Fruit fly (Drosophila melanogaster) whole organism, embryonic: ENCODE measurements around the gene Ent3.

Experiments used
- Abd-B ChIP-seq: fragments of 200-800 bp; sonication (Bioruptor generic); optimal IDR thresholded peaks from 2 replicates; lab custom pipeline; 2018; ENCODE audit warnings: missing biosample characterization, mild to moderate bottlenecking, missing genetic modification characterization, moderate library complexity
- BEAF-32 ChIP-seq: fragments of 200-800 bp; sonication (Bioruptor generic); optimal IDR thresholded peaks from 3 replicates; lab custom pipeline; 2017; ENCODE audit warnings: missing biosample characterization, missing genetic modification characterization, mild to moderate bottlenecking, moderate library complexity, missing genetic modification reagents
- CG10979 ChIP-seq: fragments of 200-800 bp; sonication (Bioruptor generic); optimal IDR thresholded peaks from 2 replicates; lab custom pipeline; 2018; ENCODE audit warnings: missing biosample characterization, mild to moderate bottlenecking, missing genetic modification characterization, moderate library complexity
- CG11723 ChIP-seq: fragments of 200-800 bp; sonication (Bioruptor generic); optimal IDR thresholded peaks from 2 replicates; lab custom pipeline; 2017; ENCODE audit warnings: missing biosample characterization, mild to moderate bottlenecking, missing genetic modification characterization
- CG14965 ChIP-seq: fragments of 200-800 bp; sonication (Bioruptor generic); optimal IDR thresholded peaks from 2 replicates; lab custom pipeline; 2016; ENCODE audit warnings: missing biosample characterization, missing genetic modification characterization, borderline replicate concordance
- CG15601 ChIP-seq: fragments of 200-800 bp; sonication (Bioruptor generic); optimal IDR thresholded peaks from 3 replicates; lab custom pipeline; 2019; ENCODE audit warnings: missing biosample characterization, mild to moderate bottlenecking, missing genetic modification characterization, moderate library complexity
- CG15696 ChIP-seq: fragments of 200-800 bp; sonication (Bioruptor generic); optimal IDR thresholded peaks from 2 replicates; lab custom pipeline; 2019; ENCODE audit warnings: missing biosample characterization, mild to moderate bottlenecking, missing genetic modification characterization, moderate library complexity
- CG18011 ChIP-seq: fragments of 200-800 bp; sonication (Bioruptor generic); optimal IDR thresholded peaks from 2 replicates; lab custom pipeline; 2017; ENCODE audit warnings: missing biosample characterization, missing genetic modification characterization, mild to moderate bottlenecking, moderate library complexity, missing genotype
- CG2116 ChIP-seq: fragments of 200-800 bp; sonication (Bioruptor generic); optimal IDR thresholded peaks from 3 replicates; lab custom pipeline; 2018; ENCODE audit warnings: missing biosample characterization, mild to moderate bottlenecking, missing genetic modification characterization
- CG2712 ChIP-seq: fragments of 200-800 bp; optimal IDR thresholded peaks from 3 replicates; lab custom pipeline; 2019; ENCODE audit warnings: missing biosample characterization, mild to moderate bottlenecking, missing genetic modification characterization, moderate library complexity
- CG33557 ChIP-seq: fragments of 200-800 bp; sonication (Bioruptor generic); optimal IDR thresholded peaks from 2 replicates; lab custom pipeline; 2019; ENCODE audit warnings: missing biosample characterization, mild to moderate bottlenecking, missing genetic modification characterization, moderate library complexity
- CG34376 ChIP-seq: fragments of 200-800 bp; sonication (Bioruptor generic); optimal IDR thresholded peaks from 2 replicates; lab custom pipeline; 2018; ENCODE audit warnings: missing biosample characterization, mild to moderate bottlenecking, missing genetic modification characterization
- CG5180 ChIP-seq: fragments of 200-800 bp; sonication (Bioruptor generic); optimal IDR thresholded peaks from 3 replicates; lab custom pipeline; 2017; ENCODE audit warnings: missing biosample characterization, missing genetic modification characterization, mild to moderate bottlenecking, moderate library complexity, missing genetic modification reagents
- CG7271 ChIP-seq: fragments of 200-800 bp; sonication (Bioruptor generic); optimal IDR thresholded peaks from 2 replicates; lab custom pipeline; 2018; ENCODE audit warnings: missing biosample characterization, mild to moderate bottlenecking, missing genetic modification characterization, moderate library complexity
- CG7786 ChIP-seq: fragments of 200-800 bp; sonication (Bioruptor generic); optimal IDR thresholded peaks from 2 replicates; lab custom pipeline; 2016; ENCODE audit warnings: missing biosample characterization, missing genetic modification characterization
- CG8290 ChIP-seq, 3 experiments: fragments of 200-800 bp; sonication (Bioruptor generic); optimal IDR thresholded peaks; 2 replicates each; lab custom pipeline; 2016 to 2019; ENCODE audit warnings: missing biosample characterization in 3 of 3, missing genetic modification characterization in 3 of 3, mild to moderate bottlenecking in 2 of 3, moderate library complexity in 1 of 3
- CG8388 ChIP-seq: fragments of 200-800 bp; sonication (Bioruptor generic); optimal IDR thresholded peaks from 2 replicates; lab custom pipeline; 2019; ENCODE audit warnings: missing biosample characterization, mild to moderate bottlenecking, missing genetic modification characterization, moderate library complexity
- CG9797 ChIP-seq: fragments of 200-800 bp; sonication (Bioruptor generic); optimal IDR thresholded peaks from 3 replicates; lab custom pipeline; 2018; ENCODE audit warnings: missing biosample characterization, mild to moderate bottlenecking, missing genetic modification characterization
- CHES-1-like ChIP-seq: fragments of 200-800 bp; sonication (Bioruptor generic); optimal IDR thresholded peaks from 2 replicates; lab custom pipeline; 2016; ENCODE audit warnings: missing biosample characterization, missing genetic modification characterization
- CTCF ChIP-seq: fragments of 200-800 bp; sonication (Bioruptor generic); optimal IDR thresholded peaks from 2 replicates; lab custom pipeline; 2017; ENCODE audit warnings: missing biosample characterization, mild to moderate bottlenecking, missing genetic modification characterization, moderate library complexity
- Dp ChIP-seq: fragments of 200-800 bp; sonication (Bioruptor generic); optimal IDR thresholded peaks from 2 replicates; lab custom pipeline; 2018; ENCODE audit warnings: missing biosample characterization, mild to moderate bottlenecking, missing genetic modification characterization, moderate library complexity
- E2f1 ChIP-seq: fragments of 200-800 bp; sonication (Bioruptor generic); IDR thresholded peaks from 2 replicates; pipeline ENCODE4 v1.3.6; 2022; ENCODE audit warnings: missing biosample characterization, missing genetic modification characterization
- Ets65A ChIP-seq: fragments of 200-800 bp; sonication (Bioruptor generic); peaks from one replicate; lab custom pipeline; 2016; ENCODE audit warnings: missing biosample characterization, missing genetic modification characterization
- Ets97D ChIP-seq: fragments of 200-800 bp; sonication (Bioruptor generic); optimal IDR thresholded peaks from 3 replicates; lab custom pipeline; 2016; ENCODE audit warnings: missing biosample characterization, missing genetic modification characterization
- Hmr ChIP-seq: fragments of 200-800 bp; sonication (Bioruptor generic); optimal IDR thresholded peaks from 3 replicates; lab custom pipeline; 2017; ENCODE audit warnings: mild to moderate bottlenecking, missing biosample characterization, missing genetic modification reagents, missing genetic modification characterization
- Lhr ChIP-seq: fragments of 200-800 bp; sonication (Bioruptor generic); optimal IDR thresholded peaks from 3 replicates; lab custom pipeline; 2017; ENCODE audit warnings: mild to moderate bottlenecking, missing biosample characterization, missing genetic modification reagents, missing genetic modification characterization
- Myb ChIP-seq: fragments of 200-800 bp; sonication (Bioruptor generic); optimal IDR thresholded peaks from 2 replicates; lab custom pipeline; 2016; ENCODE audit warnings: missing biosample characterization, missing genetic modification characterization
- Opbp ChIP-seq: fragments of 200-800 bp; sonication (Bioruptor generic); IDR thresholded peaks from 3 replicates; pipeline ENCODE4 v1.3.6; 2022; ENCODE audit warnings: missing biosample characterization, missing genetic modification characterization; ENCODE audit not compliant: partially characterized antibody
- Pdp1 ChIP-seq, 2 experiments: fragments of 200-800 bp; sonication (Bioruptor generic); optimal IDR thresholded peaks; 3 replicates each; lab custom pipeline; 2016; ENCODE audit warnings: missing biosample characterization in 2 of 2, missing genetic modification characterization in 2 of 2, mild to moderate bottlenecking in 1 of 2, moderate library complexity in 1 of 2
- Spps ChIP-seq: fragments of 200-800 bp; sonication (Bioruptor generic); optimal IDR thresholded peaks from 2 replicates; lab custom pipeline; 2018; ENCODE audit warnings: missing biosample characterization, mild to moderate bottlenecking, missing genetic modification characterization
- Xrp1 ChIP-seq: fragments of 200-800 bp; sonication (Bioruptor generic); IDR thresholded peaks from 2 replicates; pipeline ENCODE4 v1.3.6; 2022; ENCODE audit warnings: missing biosample characterization, missing genetic modification characterization
- ac ChIP-seq: fragments of 200-800 bp; sonication (Bioruptor generic); optimal IDR thresholded peaks from 3 replicates; lab custom pipeline; 2017; ENCODE audit warnings: missing biosample characterization, mild to moderate bottlenecking, missing genetic modification characterization
- amos ChIP-seq: fragments of 200-800 bp; sonication (Bioruptor generic); IDR thresholded peaks from 2 replicates; pipeline ENCODE4 v1.3.6; 2022; ENCODE audit warnings: missing biosample characterization, missing genetic modification characterization; ENCODE audit not compliant: partially characterized antibody
- chif ChIP-seq, 2 experiments: fragments of 200-800 bp; sonication (Bioruptor generic); optimal IDR thresholded peaks; 3 replicates each; lab custom pipeline; 2016; ENCODE audit warnings: missing biosample characterization in 2 of 2, missing genetic modification characterization in 2 of 2
- dmrt11E ChIP-seq: fragments of 200-800 bp; sonication (Bioruptor generic); optimal IDR thresholded peaks from 3 replicates; lab custom pipeline; 2018; ENCODE audit warnings: missing biosample characterization, mild to moderate bottlenecking, missing genetic modification characterization, moderate library complexity
- fd102C ChIP-seq: fragments of 200-800 bp; sonication (Bioruptor generic); optimal IDR thresholded peaks from 2 replicates; lab custom pipeline; 2018; ENCODE audit warnings: missing biosample characterization, mild to moderate bottlenecking, missing genetic modification characterization, moderate library complexity
- gem ChIP-seq: fragments of 200-800 bp; sonication (Bioruptor generic); optimal IDR thresholded peaks from 2 replicates; lab custom pipeline; 2019; ENCODE audit warnings: missing biosample characterization, mild to moderate bottlenecking, missing genetic modification characterization, moderate library complexity
- insv ChIP-seq, 2 experiments: fragments of 200-800 bp; sonication (Bioruptor generic); optimal IDR thresholded peaks; 3 replicates each; lab custom pipeline; 2016 to 2018; ENCODE audit warnings: missing biosample characterization in 2 of 2, missing genetic modification characterization in 2 of 2
- jumu ChIP-seq: fragments of 200-800 bp; sonication (Bioruptor generic); optimal IDR thresholded peaks from 3 replicates; lab custom pipeline; 2016; ENCODE audit warnings: missing biosample characterization, missing genetic modification characterization
- mam ChIP-seq: fragments of 200-800 bp; sonication (Bioruptor generic); optimal IDR thresholded peaks from 3 replicates; lab custom pipeline; 2016; ENCODE audit warnings: missing biosample characterization, missing genetic modification characterization
- mirr ChIP-seq: fragments of 200-800 bp; sonication (Bioruptor generic); optimal IDR thresholded peaks from 3 replicates; lab custom pipeline; 2018; ENCODE audit warnings: missing biosample characterization, mild to moderate bottlenecking, missing genetic modification characterization
- pita ChIP-seq: fragments of 200-800 bp; sonication (Bioruptor generic); optimal IDR thresholded peaks from 2 replicates; lab custom pipeline; 2017; ENCODE audit warnings: missing biosample characterization, mild to moderate bottlenecking, missing genetic modification characterization
- pros ChIP-seq: fragments of 200-800 bp; sonication (Bioruptor generic); optimal IDR thresholded peaks from 3 replicates; lab custom pipeline; 2019; ENCODE audit warnings: missing biosample characterization, mild to moderate bottlenecking, missing genetic modification characterization, moderate library complexity
- sens ChIP-seq: fragments of 200-800 bp; sonication (Bioruptor generic); peaks from one replicate; lab custom pipeline; 2016; ENCODE audit warnings: missing biosample characterization, missing genetic modification characterization
- sob ChIP-seq: fragments of 200-800 bp; sonication (Bioruptor generic); IDR thresholded peaks from 2 replicates; pipeline ENCODE4 v1.3.6; 2022; ENCODE audit warnings: missing biosample characterization, missing genetic modification characterization
- stwl ChIP-seq: fragments of 200-800 bp; sonication (Bioruptor generic); optimal IDR thresholded peaks from 3 replicates; lab custom pipeline; 2018; ENCODE audit warnings: missing biosample characterization, mild to moderate bottlenecking, missing genetic modification characterization, moderate library complexity
- tap ChIP-seq: fragments of 200-800 bp; optimal IDR thresholded peaks from 3 replicates; lab custom pipeline; 2019; ENCODE audit warnings: missing biosample characterization, mild to moderate bottlenecking, missing genetic modification characterization, moderate library complexity
- zfh1 ChIP-seq: fragments of 200-800 bp; sonication (Bioruptor generic); IDR thresholded peaks from 3 replicates; pipeline ENCODE4 v1.3.6; 2022; ENCODE audit warnings: missing biosample characterization, missing genetic modification characterization

The Ent3 gene

dm6 chr3L:12861255-12861899 lies 7.9 kb downstream of the Ent3 start, which contains the start of gene CG32107:
CG32107 (minus strand) TSS chr3L:12861305.
- peak; percentile 96 for TF ChIP-seq CG18011 (GFP tag; lab: Kevin White, UChicago)
- no peak for TF ChIP-seq pros (GFP tag; lab: Kevin White, UChicago)
- TF ChIP-seq sens (GFP tag; lab: Kevin White, UChicago) = peak; percentile 82
- no peak for TF ChIP-seq CG8388 (GFP tag; lab: Kevin White, UChicago)
- peak; percentile 9 for TF ChIP-seq gem (tag; lab: Kevin White, UChicago)
- no peak for TF ChIP-seq CG10979
- TF ChIP-seq Abd-B (GFP tag; lab: Kevin White, UChicago) = peak; percentile 42
- TF ChIP-seq dmrt11E = peak; percentile 13
- 0 out of 3 replicates have a peak, but pooled peaks have one; percentile 21 for TF ChIP-seq zfh1
- TF ChIP-seq ac (GFP tag; lab: Kevin White, UChicago) = no peak
- TF ChIP-seq Opbp (GFP tag; lab: Robert Waterston, UW) = no peak
- peak; percentile 68 for TF ChIP-seq Lhr (GFP tag; lab: Kevin White, UChicago)
- TF ChIP-seq sob (GFP tag; lab: Robert Waterston, UW) = no peak
- TF ChIP-seq Spps (tag; lab: Kevin White, UChicago) = no peak
- peak; percentile 44 for TF ChIP-seq CG5180 (GFP tag; lab: Kevin White, UChicago)
- TF ChIP-seq stwl (tag; lab: Kevin White, UChicago) = peak; percentile 95
- TF ChIP-seq CG15696 (tag; lab: Kevin White, UChicago) = peak; percentile 42
- TF ChIP-seq tap (tag; lab: Kevin White, UChicago) = no peak
- no peak for TF ChIP-seq Pdp1 (GFP tag; optimal IDR thresholded peaks at IDR 0.05; lab: Kevin White, UChicago)
- peak; percentile 12 for TF ChIP-seq BEAF-32
- TF ChIP-seq jumu (GFP tag; lab: Kevin White, UChicago) = no peak
- peak in 1 of 2 experiments; percentile 13 for TF ChIP-seq insv (GFP tag; optimal IDR thresholded peaks at IDR 0.05; lab: Kevin White, UChicago)
- TF ChIP-seq CG9797 (GFP tag; lab: Kevin White, UChicago) = no peak
- peak; percentile 35 for TF ChIP-seq CG15601 (tag; lab: Kevin White, UChicago)
- no peak for TF ChIP-seq mam (GFP tag; lab: Kevin White, UChicago)
- peak; percentile 48 for TF ChIP-seq CG2712 (tag; lab: Kevin White, UChicago)
- TF ChIP-seq fd102C = peak; percentile 23
- TF ChIP-seq Ets65A = peak; percentile 30
- TF ChIP-seq CG7271 (tag; lab: Kevin White, UChicago) = peak; percentile 17
- TF ChIP-seq amos = peak; percentile 36; the same call in 1 of the 2 replicates
- TF ChIP-seq CG7786 (GFP tag; lab: Kevin White, UChicago) = no peak
- TF ChIP-seq CG34376 (GFP tag; lab: Kevin White, UChicago) = peak; percentile 9
- peak; percentile 30 for TF ChIP-seq Ets97D
- peak in 1 of 2 experiments; percentile 15 for TF ChIP-seq chif (GFP tag; optimal IDR thresholded peaks at IDR 0.05; lab: Kevin White, UChicago)
- TF ChIP-seq mirr (GFP tag; lab: Kevin White, UChicago) = peak; percentile 40
- TF ChIP-seq Xrp1 = 0 out of 2 replicates have a peak, but pooled peaks have one; percentile 29
- TF ChIP-seq pita (GFP tag; lab: Kevin White, UChicago) = peak; percentile 17
- TF ChIP-seq CG2116 = peak; percentile 40
- peak; percentile 91 for TF ChIP-seq CTCF (GFP tag; lab: Kevin White, UChicago)
- no peak for TF ChIP-seq CG11723 (GFP tag; lab: Kevin White, UChicago)
- peak; percentile 7 for TF ChIP-seq CG8290 (GFP tag; optimal IDR thresholded peaks at IDR 0.05; lab: Kevin White, UChicago)
- TF ChIP-seq CG8290 (tag; optimal IDR thresholded peaks at IDR 0.05; lab: Kevin White, UChicago) = no peak
- peak; percentile 57 for TF ChIP-seq Myb (GFP tag; lab: Kevin White, UChicago)
- TF ChIP-seq CG14965 (GFP tag; lab: Kevin White, UChicago) = no peak
- no peak for TF ChIP-seq E2f1 (GFP tag; lab: Robert Waterston, UW)
- TF ChIP-seq Dp (GFP tag; lab: Kevin White, UChicago) = peak; percentile 26
- no peak for TF ChIP-seq CHES-1-like
- TF ChIP-seq CG33557 (GFP tag; lab: Kevin White, UChicago) = peak; percentile 1
- TF ChIP-seq Hmr (GFP tag; lab: Kevin White, UChicago) = peak; percentile 16
